Worm (Caenorhabditis elegans) whole organism, L1 larva: ENCODE measurements around the gene his-73.

Experiments used
- C04F5.9 ChIP-seq: sonication (generic microtip); optimal IDR thresholded peaks from 2 replicates; lab custom pipeline; 2016; ENCODE audit warnings: missing genetic modification characterization, missing compliant biosample characterization
- Y116A8C.19 ChIP-seq: sonication (generic microtip); optimal IDR thresholded peaks from 2 replicates; lab custom pipeline; 2016; ENCODE audit warnings: missing compliant biosample characterization, missing genetic modification characterization, borderline replicate concordance
- aha-1 ChIP-seq: fragments of 150-350 bp; optimal IDR thresholded peaks from 2 replicates; lab custom pipeline; 2014; ENCODE audit warnings: missing biosample characterization, missing genetic modification characterization
- aly-2 ChIP-seq: fragments of 150-350 bp; optimal IDR thresholded peaks from 2 replicates; lab custom pipeline; 2014; ENCODE audit warnings: missing biosample characterization, missing genetic modification characterization
- blmp-1 ChIP-seq: fragments of 150-350 bp; optimal IDR thresholded peaks from 2 replicates; lab custom pipeline; 2014; ENCODE audit warnings: missing biosample characterization, missing genetic modification characterization
- ceh-82 ChIP-seq, 3 experiments: fragments of 150-350 bp in 1 of 3; sonication (generic microtip) in 2 of 3; optimal IDR thresholded peaks; 2 replicates each; lab custom pipeline; 2014 to 2017; ENCODE audit warnings: missing biosample characterization in 3 of 3, missing genetic modification characterization in 3 of 3
- ceh-88 ChIP-seq: fragments of 200-800 bp; sonication (Bioruptor generic); IDR thresholded peaks from 2 replicates; pipeline ENCODE4 v1.3.6; 2022; ENCODE audit warnings: missing genetic modification characterization, missing compliant biosample characterization
- ces-1 ChIP-seq: fragments of 150-350 bp; optimal IDR thresholded peaks from 2 replicates; lab custom pipeline; 2014; ENCODE audit warnings: missing biosample characterization, missing genetic modification reagents, missing genetic modification characterization
- dpl-1 ChIP-seq, 3 experiments: fragments of 150-350 bp in 2 of 3; sonication (generic microtip) in 1 of 3; optimal IDR thresholded peaks; 2 replicates each; lab custom pipeline; 2014 to 2017; ENCODE audit warnings: missing biosample characterization in 3 of 3, missing genetic modification characterization in 3 of 3, missing genetic modification reagents in 3 of 3
- efl-1 ChIP-seq, 4 experiments: fragments of 150-350 bp; optimal IDR thresholded peaks in 3 of 4; peaks in 1 of 4; 1 replicate in 1 of 4; 2 replicates in 3 of 4; lab custom pipeline; 2014; ENCODE audit warnings: missing biosample characterization in 2 of 4, missing genetic modification characterization in 2 of 4, missing genetic modification reagents in 2 of 4
- efl-3 ChIP-seq: fragments of 200-800 bp; sonication (Bioruptor generic); optimal IDR thresholded peaks from 2 replicates; lab custom pipeline; 2018; ENCODE audit warnings: mild to moderate bottlenecking, missing genetic modification characterization, missing compliant biosample characterization
- egl-13 ChIP-seq: sonication (generic microtip); optimal IDR thresholded peaks from 2 replicates; lab custom pipeline; 2016; ENCODE audit warnings: missing genotype, missing genetic modification reagents, missing genetic modification characterization, missing compliant biosample characterization
- elt-2 ChIP-seq: sonication (generic microtip); optimal IDR thresholded peaks from 2 replicates; lab custom pipeline; 2016; ENCODE audit warnings: missing genetic modification characterization, mild to moderate bottlenecking, inconsistent platforms, missing compliant biosample characterization, missing genetic modification reagents
- elt-3 ChIP-seq, 6 experiments: fragments of 150-350 bp in 1 of 6; sonication (generic microtip); optimal IDR thresholded peaks; 2 replicates each; lab custom pipeline; 2017 to 2018; ENCODE audit warnings: missing biosample characterization in 6 of 6, missing genetic modification characterization in 6 of 6, inconsistent platforms in 1 of 6
- ets-5 ChIP-seq: fragments of 200-800 bp; sonication (Bioruptor generic); IDR thresholded peaks from 2 replicates; pipeline ENCODE4 v1.3.6; 2022; ENCODE audit warnings: missing genetic modification characterization, missing compliant biosample characterization
- fkh-10 ChIP-seq: sonication (generic microtip); optimal IDR thresholded peaks from 2 replicates; lab custom pipeline; 2017; ENCODE audit warnings: missing biosample characterization, missing genetic modification reagents, missing genetic modification characterization
- fkh-8 ChIP-seq: sonication (generic microtip); optimal IDR thresholded peaks from 2 replicates; lab custom pipeline; 2016; ENCODE audit warnings: mild to moderate bottlenecking, missing genetic modification characterization, missing compliant biosample characterization
- hlh-17 ChIP-seq: fragments of 200-800 bp; sonication (Bioruptor generic); optimal IDR thresholded peaks from 2 replicates; lab custom pipeline; 2018; ENCODE audit warnings: missing genetic modification characterization, mild to moderate bottlenecking, missing compliant biosample characterization, moderate library complexity, borderline replicate concordance
- hlh-4 ChIP-seq: sonication (generic microtip); optimal IDR thresholded peaks from 2 replicates; lab custom pipeline; 2016; ENCODE audit warnings: mild to moderate bottlenecking, missing genetic modification characterization, missing compliant biosample characterization
- jun-1 ChIP-seq: fragments of 150-350 bp; optimal IDR thresholded peaks from 2 replicates; lab custom pipeline; 2014; ENCODE audit warnings: missing biosample characterization, missing genetic modification reagents, missing genetic modification characterization
- lin-13 ChIP-seq: fragments of 150-350 bp; optimal IDR thresholded peaks from 2 replicates; lab custom pipeline; 2014; ENCODE audit warnings: missing biosample characterization, missing genetic modification reagents, missing genetic modification characterization
- lin-14 ChIP-seq: fragments of 200-800 bp; sonication (Bioruptor generic); optimal IDR thresholded peaks from 2 replicates; lab custom pipeline; 2018; ENCODE audit warnings: mild to moderate bottlenecking, missing genetic modification characterization, moderate library complexity, missing compliant biosample characterization
- lin-15B ChIP-seq: fragments of 150-350 bp; sonication (generic microtip); optimal IDR thresholded peaks from 3 replicates; lab custom pipeline; 2014; ENCODE audit warnings: missing biosample characterization, missing genetic modification characterization
- lin-35 ChIP-seq, 2 experiments: fragments of 150-350 bp; optimal IDR thresholded peaks; 2 replicates each; lab custom pipeline; 2014; ENCODE audit warnings: missing biosample characterization in 2 of 2, missing genetic modification characterization in 2 of 2, missing genetic modification reagents in 2 of 2
- lsy-2 ChIP-seq, 2 experiments: fragments of 150-350 bp; optimal IDR thresholded peaks; 2 replicates each; lab custom pipeline; 2014; ENCODE audit warnings: missing biosample characterization in 2 of 2, missing genetic modification characterization in 2 of 2
- mef-2 ChIP-seq: fragments of 150-350 bp; optimal IDR thresholded peaks from 2 replicates; lab custom pipeline; 2014; ENCODE audit warnings: missing biosample characterization, missing genetic modification characterization
- nhr-19 ChIP-seq: fragments of 200-800 bp; sonication (Bioruptor generic); conservative IDR thresholded peaks from 2 replicates; pipeline ENCODE4 v1.3.6; 2022; ENCODE audit warnings: missing genetic modification characterization, missing compliant biosample characterization
- nhr-20 ChIP-seq: sonication (generic microtip); optimal IDR thresholded peaks from 2 replicates; lab custom pipeline; 2016; ENCODE audit warnings: mild to moderate bottlenecking, missing genetic modification characterization, missing compliant biosample characterization
- nhr-28 ChIP-seq: fragments of 150-350 bp; optimal IDR thresholded peaks from 2 replicates; lab custom pipeline; 2014; ENCODE audit warnings: missing biosample characterization, missing genetic modification characterization
- nhr-85 ChIP-seq: sonication (generic microtip); peaks from one replicate; lab custom pipeline; 2016; ENCODE audit warnings: missing genetic modification characterization, inconsistent platforms, missing compliant biosample characterization
- nhr-90 ChIP-seq: sonication (generic microtip); optimal IDR thresholded peaks from 2 replicates; lab custom pipeline; 2016; ENCODE audit warnings: mild to moderate bottlenecking, missing genetic modification characterization, missing compliant biosample characterization; ENCODE audit not compliant: poor library complexity
- pag-3 ChIP-seq: sonication (generic microtip); optimal IDR thresholded peaks from 2 replicates; lab custom pipeline; 2017; ENCODE audit warnings: missing genetic modification characterization, mild to moderate bottlenecking, missing compliant biosample characterization, antibody characterized with exemption, borderline replicate concordance; ENCODE audit not compliant: insufficient read depth
- pax-3 ChIP-seq: fragments of 200-800 bp; sonication (Bioruptor generic); optimal IDR thresholded peaks from 2 replicates; lab custom pipeline; 2018; ENCODE audit warnings: mild to moderate bottlenecking, missing genetic modification characterization, moderate library complexity, missing compliant biosample characterization
- snpc-4 ChIP-seq: fragments of 150-350 bp; optimal IDR thresholded peaks from 2 replicates; lab custom pipeline; 2014; ENCODE audit warnings: missing biosample characterization, missing genetic modification characterization
- snu-23 ChIP-seq: sonication (generic microtip); optimal IDR thresholded peaks from 2 replicates; lab custom pipeline; 2016; ENCODE audit warnings: missing genetic modification characterization, missing compliant biosample characterization
- sox-4 ChIP-seq: sonication (generic microtip); optimal IDR thresholded peaks from 2 replicates; lab custom pipeline; 2016; ENCODE audit warnings: missing genetic modification characterization, missing compliant biosample characterization
- tbx-2 ChIP-seq: sonication (generic microtip); optimal IDR thresholded peaks from 2 replicates; lab custom pipeline; 2016; ENCODE audit warnings: missing genetic modification characterization, missing compliant biosample characterization
- tlp-1 ChIP-seq: fragments of 150-350 bp; optimal IDR thresholded peaks from 2 replicates; lab custom pipeline; 2014; ENCODE audit warnings: missing biosample characterization, missing genetic modification characterization
- unc-62 ChIP-seq: fragments of 150-350 bp; optimal IDR thresholded peaks from 2 replicates; lab custom pipeline; 2014; ENCODE audit warnings: missing biosample characterization, missing genetic modification reagents, missing genetic modification characterization
- unc-86 ChIP-seq: sonication (generic microtip); optimal IDR thresholded peaks from 2 replicates; lab custom pipeline; 2016; ENCODE audit warnings: missing genetic modification characterization, missing compliant biosample characterization
- xbp-1 ChIP-seq: sonication (generic microtip); optimal IDR thresholded peaks from 2 replicates; lab custom pipeline; 2016; ENCODE audit warnings: missing genetic modification characterization, missing compliant biosample characterization
- zip-4 ChIP-seq: fragments of 200-800 bp; sonication (Bioruptor generic); optimal IDR thresholded peaks from 2 replicates; lab custom pipeline; 2018; ENCODE audit warnings: mild to moderate bottlenecking, missing genetic modification characterization, moderate library complexity, missing compliant biosample characterization
- ztf-4 ChIP-seq: fragments of 150-350 bp; optimal IDR thresholded peaks from 2 replicates; lab custom pipeline; 2014; ENCODE audit warnings: missing biosample characterization, missing genetic modification characterization

his-73 gene

DNA sequence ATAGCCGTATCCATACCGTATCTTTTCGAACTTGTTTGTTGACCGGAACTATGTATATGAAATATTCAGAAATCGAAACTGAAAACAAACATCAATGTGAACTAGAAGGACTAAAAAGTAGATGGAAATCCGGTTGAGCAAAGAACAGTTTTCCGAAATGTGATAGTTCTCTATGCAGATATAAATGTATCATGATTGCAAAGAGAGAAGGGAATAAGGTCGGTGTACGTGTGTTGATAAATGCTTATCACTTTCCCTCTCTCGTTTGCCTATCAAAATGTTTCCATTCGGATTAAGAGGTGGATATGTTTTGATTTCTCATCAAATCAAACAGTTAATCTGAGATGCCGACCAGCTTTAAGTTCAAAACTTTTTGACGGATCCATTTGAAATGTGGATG lies 35.3 kb upstream of the his-73 start (continued):
- TF ChIP-seq nhr-90 (tag; lab: Kevin White, UChicago) (no peak), C04F5.9 (tag; lab: Kevin White, UChicago) (no peak), blmp-1 (tag; lab: Kevin White, UChicago) (peak; percentile 90), lsy-2 (tag; optimal IDR thresholded peaks at IDR 0.05; lab: Kevin White, UChicago) (peak in 1 of 2 experiments; percentile 19), ceh-88 (GFP tag; lab: Robert Waterston, UW) (no peak), ets-5 (GFP tag; lab: Robert Waterston, UW) (no peak), pax-3 (tag; lab: Kevin White, UChicago) (no peak), egl-13 (no peak), tlp-1 (tag; lab: Kevin White, UChicago) (no peak), jun-1 (tag; lab: Kevin White, UChicago) (no peak), aha-1 (tag; lab: Kevin White, UChicago) (no peak), lin-13 (GFP tag; lab: Kevin White, UChicago) (no peak), dpl-1 (GFP tag; optimal IDR thresholded peaks at IDR 0.05; lab: Kevin White, UChicago) (no peak), lin-14 (GFP tag; lab: Kevin White, UChicago) (no peak), Y116A8C.19 (tag; lab: Kevin White, UChicago) (no peak), fkh-8 (tag; lab: Kevin White, UChicago) (no peak), xbp-1 (tag; lab: Kevin White, UChicago) (no peak), elt-3 (tag; optimal IDR thresholded peaks at IDR 0.05; lab: Kevin White, UChicago) (peak in 2 of 6 experiments; percentile 7 to 88), aly-2 (no peak), elt-2 (tag; lab: Kevin White, UChicago) (no peak), zip-4 (GFP tag; lab: Kevin White, UChicago) (no peak), efl-1 (optimal IDR thresholded peaks at IDR 0.05; lab: Kevin White, UChicago) (no peak), efl-1 (GFP tag; optimal IDR thresholded peaks at IDR 0.05 in 1 of 2; lab: Kevin White, UChicago) (no peak)

DNA sequence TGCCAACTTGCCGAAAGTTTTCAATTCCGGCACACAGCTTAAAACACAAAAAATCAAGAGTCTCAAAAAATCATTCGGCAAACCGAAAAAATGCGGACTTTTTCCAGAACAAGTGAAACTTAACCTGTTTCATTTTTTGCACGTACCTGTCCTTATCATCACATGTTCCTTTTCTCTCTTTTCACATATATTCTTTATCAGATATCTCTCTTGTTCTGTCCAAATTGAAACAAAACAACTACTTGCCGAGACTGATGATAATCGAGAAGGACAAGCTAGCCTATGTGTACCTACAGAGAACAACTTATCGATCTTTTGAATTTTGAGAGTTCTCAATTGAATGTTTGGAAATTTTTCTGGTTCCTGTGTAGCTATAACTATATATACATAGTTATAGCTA lies 33.5 kb upstream of the his-73 start:
- TF ChIP-seq egl-13, result no peak
- TF ChIP-seq pag-3 (tag; lab: Kevin White, UChicago), result no peak
- TF ChIP-seq lin-14 (GFP tag; lab: Kevin White, UChicago), result no peak
- peak in 1 of 2 experiments; percentile 10 for TF ChIP-seq lsy-2 (tag; optimal IDR thresholded peaks at IDR 0.05; lab: Kevin White, UChicago)
- TF ChIP-seq nhr-85 (tag; lab: Kevin White, UChicago), result peak; percentile 6
- no peak for TF ChIP-seq efl-3
- peak in 1 of 3 experiments; percentile 4 for TF ChIP-seq dpl-1 (GFP tag; optimal IDR thresholded peaks at IDR 0.05; lab: Kevin White, UChicago)
- no peak for TF ChIP-seq unc-86 (tag; lab: Kevin White, UChicago)
- peak; percentile 8 for TF ChIP-seq tbx-2 (tag; lab: Kevin White, UChicago)
- no peak for TF ChIP-seq ceh-82 (tag; optimal IDR thresholded peaks at IDR 0.05; lab: Kevin White, UChicago)
- TF ChIP-seq lin-13 (GFP tag; lab: Kevin White, UChicago), result no peak
- peak; percentile 12 for TF ChIP-seq nhr-20
- TF ChIP-seq hlh-4 (tag; lab: Kevin White, UChicago), result no peak
- no peak for TF ChIP-seq fkh-10
- no peak for TF ChIP-seq nhr-28 (tag; lab: Kevin White, UChicago)
- TF ChIP-seq efl-1 (optimal IDR thresholded peaks at IDR 0.05; lab: Kevin White, UChicago), result no peak
- TF ChIP-seq efl-1 (GFP tag; optimal IDR thresholded peaks at IDR 0.05 in 1 of 2; lab: Kevin White, UChicago), result peak in 1 of 2 experiments; percentile 43
- TF ChIP-seq snu-23, result peak; percentile 18
- peak in 2 of 6 experiments; percentile 78 to 91 for TF ChIP-seq elt-3 (tag; optimal IDR thresholded peaks at IDR 0.05; lab: Kevin White, UChicago)
- 0 out of 2 replicates have a peak, but pooled peaks have one; percentile 18 for TF ChIP-seq nhr-19 (GFP tag; lab: Robert Waterston, UW)
- TF ChIP-seq blmp-1 (tag; lab: Kevin White, UChicago), result peak; percentile 88

DNA sequence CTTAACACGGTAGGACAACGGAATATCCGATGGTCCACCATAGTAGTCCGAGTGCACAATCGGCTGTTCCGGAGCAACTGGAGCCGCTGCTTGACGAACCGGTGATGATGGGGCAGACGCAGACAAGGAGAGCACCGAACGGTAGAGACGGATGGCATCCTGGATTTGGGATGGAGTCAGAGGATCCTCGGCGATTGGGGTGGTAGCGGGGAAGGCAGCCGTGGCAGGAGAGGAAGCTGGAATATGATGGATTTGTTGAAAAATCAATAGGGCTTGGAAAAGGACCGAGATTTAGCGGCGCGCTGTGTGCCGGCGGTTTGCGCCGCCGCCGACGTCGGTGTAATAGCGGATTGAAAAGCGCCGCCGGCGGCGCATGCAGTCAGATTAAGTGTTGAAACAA lies 31.1 kb upstream of the his-73 start:
- TF ChIP-seq ztf-4 (tag; lab: Kevin White, UChicago) (no peak), unc-62 (GFP tag; lab: Kevin White, UChicago) (no peak), efl-3 (no peak), lin-15B (tag; lab: Kevin White, UChicago) (no peak), snpc-4 (tag; lab: Kevin White, UChicago) (no peak), lin-35 (GFP tag; optimal IDR thresholded peaks at IDR 0.05; lab: Kevin White, UChicago) (no peak), sox-4 (no peak), elt-2 (tag; lab: Kevin White, UChicago) (no peak), hlh-17 (GFP tag; lab: Kevin White, UChicago) (no peak), mef-2 (tag; lab: Kevin White, UChicago) (no peak), ces-1 (GFP tag; lab: Kevin White, UChicago) (no peak)
